Fruit fly (Drosophila melanogaster) whole organism, prepupa: ENCODE results near the gene unc-119.

Experiments
- CG10631 ChIP-seq: fragments of 200-800 bp; sonication (Bioruptor generic); optimal IDR thresholded peaks from 2 replicates; lab custom pipeline; 2016; ENCODE audit warnings: missing biosample characterization, missing genetic modification characterization
- CG10669 ChIP-seq: fragments of 200-800 bp; sonication (Bioruptor generic); optimal IDR thresholded peaks from 3 replicates; lab custom pipeline; 2018; ENCODE audit warnings: missing biosample characterization, mild to moderate bottlenecking, missing genetic modification characterization, moderate library complexity
- CG11294 ChIP-seq: fragments of 200-800 bp; sonication (Bioruptor generic); IDR thresholded peaks from 2 replicates; pipeline ENCODE4 v1.3.6; 2022; ENCODE audit warnings: missing biosample characterization, missing genetic modification characterization
- CG11762 ChIP-seq: fragments of 200-800 bp; sonication (Bioruptor generic); optimal IDR thresholded peaks from 3 replicates; lab custom pipeline; 2016; ENCODE audit warnings: missing biosample characterization, missing genetic modification characterization; ENCODE audit not compliant: insufficient read depth
- CG11902 ChIP-seq: fragments of 200-800 bp; sonication (Bioruptor generic); optimal IDR thresholded peaks from 3 replicates; lab custom pipeline; 2016; ENCODE audit warnings: missing biosample characterization, missing genetic modification characterization
- CG15336 ChIP-seq: fragments of 200-800 bp; sonication (Bioruptor generic); IDR thresholded peaks from 2 replicates; pipeline ENCODE4 v1.3.6; 2022; ENCODE audit warnings: missing biosample characterization, missing genetic modification characterization
- CG16779 ChIP-seq: fragments of 200-800 bp; sonication (Bioruptor generic); optimal IDR thresholded peaks from 3 replicates; lab custom pipeline; 2017; ENCODE audit warnings: missing biosample characterization, mild to moderate bottlenecking, missing genetic modification characterization
- CG3032 ChIP-seq: fragments of 200-800 bp; optimal IDR thresholded peaks from 2 replicates; lab custom pipeline; 2019; ENCODE audit warnings: missing biosample characterization, mild to moderate bottlenecking, missing genetic modification characterization, moderate library complexity
- CG31627 ChIP-seq: fragments of 200-800 bp; sonication (Bioruptor generic); optimal IDR thresholded peaks from 3 replicates; lab custom pipeline; 2016; ENCODE audit warnings: missing biosample characterization, missing genetic modification characterization
- CG32006 ChIP-seq: fragments of 200-800 bp; sonication (Bioruptor generic); optimal IDR thresholded peaks from 3 replicates; lab custom pipeline; 2017; ENCODE audit warnings: missing biosample characterization, mild to moderate bottlenecking, missing genetic modification characterization
- CG3919 ChIP-seq: fragments of 200-800 bp; sonication (Bioruptor generic); optimal IDR thresholded peaks from 3 replicates; lab custom pipeline; 2016; ENCODE audit warnings: missing biosample characterization, missing genetic modification characterization
- CG4318 ChIP-seq: fragments of 200-800 bp; sonication (Bioruptor generic); optimal IDR thresholded peaks from 3 replicates; lab custom pipeline; 2017; ENCODE audit warnings: missing biosample characterization, mild to moderate bottlenecking, missing genetic modification characterization
- CG6163 ChIP-seq: fragments of 200-800 bp; sonication (Bioruptor generic); IDR thresholded peaks from 3 replicates; pipeline ENCODE4 v1.3.6; 2022; ENCODE audit warnings: missing biosample characterization, missing genetic modification characterization
- CG6276 ChIP-seq: fragments of 200-800 bp; sonication (Bioruptor generic); optimal IDR thresholded peaks from 2 replicates; lab custom pipeline; 2017; ENCODE audit warnings: missing biosample characterization, mild to moderate bottlenecking, missing genetic modification characterization
- CG6808 ChIP-seq: fragments of 200-800 bp; sonication (Bioruptor generic); optimal IDR thresholded peaks from 3 replicates; lab custom pipeline; 2017; ENCODE audit warnings: missing biosample characterization, missing genetic modification characterization, mild to moderate bottlenecking, moderate library complexity, missing genetic modification reagents
- CG6854 ChIP-seq: fragments of 200-800 bp; sonication (Bioruptor generic); optimal IDR thresholded peaks from 2 replicates; lab custom pipeline; 2017; ENCODE audit warnings: missing biosample characterization, mild to moderate bottlenecking, missing genetic modification characterization
- CG7368 ChIP-seq: fragments of 200-800 bp; sonication (Bioruptor generic); optimal IDR thresholded peaks from 3 replicates; lab custom pipeline; 2016; ENCODE audit warnings: missing biosample characterization, missing genetic modification characterization
- CG8632 ChIP-seq: fragments of 200-800 bp; sonication (Bioruptor generic); optimal IDR thresholded peaks from 3 replicates; lab custom pipeline; 2016; ENCODE audit warnings: missing biosample characterization, missing genetic modification characterization
- CG9139 ChIP-seq: fragments of 200-800 bp; sonication (Bioruptor generic); optimal IDR thresholded peaks from 3 replicates; lab custom pipeline; 2017; ENCODE audit warnings: missing biosample characterization, mild to moderate bottlenecking, missing genetic modification characterization
- Eip75B ChIP-seq: fragments of 200-800 bp; sonication (Bioruptor generic); optimal IDR thresholded peaks from 3 replicates; lab custom pipeline; 2016; ENCODE audit warnings: missing biosample characterization, missing genetic modification characterization
- Eip93F ChIP-seq: fragments of 200-800 bp; sonication (Bioruptor generic); optimal IDR thresholded peaks from 2 replicates; lab custom pipeline; 2016; ENCODE audit warnings: missing biosample characterization, mild to moderate bottlenecking, missing genetic modification characterization
- Ets21C ChIP-seq: fragments of 200-800 bp; sonication (Bioruptor generic); optimal IDR thresholded peaks from 3 replicates; lab custom pipeline; 2016; ENCODE audit warnings: missing biosample characterization, missing genetic modification characterization
- Ets96B ChIP-seq: fragments of 200-800 bp; optimal IDR thresholded peaks from 2 replicates; lab custom pipeline; 2019; ENCODE audit warnings: missing biosample characterization, mild to moderate bottlenecking, missing genetic modification characterization, moderate library complexity
- Gug ChIP-seq: fragments of 200-800 bp; sonication (Bioruptor generic); IDR thresholded peaks from 2 replicates; pipeline ENCODE4 v1.3.6; 2022; ENCODE audit warnings: missing biosample characterization, missing genetic modification characterization
- Hr38 ChIP-seq: sonication (Bioruptor generic); optimal IDR thresholded peaks from 2 replicates; lab custom pipeline; 2016; ENCODE audit warnings: missing biosample characterization, missing genetic modification characterization
- Hr39 ChIP-seq: fragments of 200-800 bp; sonication (Bioruptor generic); optimal IDR thresholded peaks from 2 replicates; lab custom pipeline; 2016; ENCODE audit warnings: missing biosample characterization, missing genetic modification characterization
- Lpt ChIP-seq: fragments of 200-800 bp; sonication (Bioruptor generic); optimal IDR thresholded peaks from 3 replicates; lab custom pipeline; 2016; ENCODE audit warnings: missing biosample characterization, missing genetic modification characterization
- Met ChIP-seq: fragments of 200-800 bp; sonication (Bioruptor generic); optimal IDR thresholded peaks from 3 replicates; lab custom pipeline; 2016; ENCODE audit warnings: missing biosample characterization, missing genetic modification characterization
- OdsH ChIP-seq: fragments of 200-800 bp; sonication (Bioruptor generic); optimal IDR thresholded peaks from 3 replicates; lab custom pipeline; 2016; ENCODE audit warnings: missing biosample characterization, missing genetic modification characterization
- Smox ChIP-seq: fragments of 200-800 bp; sonication (Bioruptor generic); optimal IDR thresholded peaks from 3 replicates; lab custom pipeline; 2016; ENCODE audit warnings: missing biosample characterization, missing genetic modification characterization
- Sox102F ChIP-seq: fragments of 200-800 bp; sonication (Bioruptor generic); optimal IDR thresholded peaks from 2 replicates; lab custom pipeline; 2016; ENCODE audit warnings: missing biosample characterization, mild to moderate bottlenecking, missing genetic modification characterization
- Sox15 ChIP-seq: fragments of 200-800 bp; sonication (Bioruptor generic); optimal IDR thresholded peaks from 3 replicates; lab custom pipeline; 2016; ENCODE audit warnings: missing biosample characterization, missing genetic modification characterization
- cyc ChIP-seq: fragments of 200-800 bp; sonication (Bioruptor generic); optimal IDR thresholded peaks from 3 replicates; lab custom pipeline; 2016; ENCODE audit warnings: missing biosample characterization, missing genetic modification characterization
- dac ChIP-seq: fragments of 200-800 bp; sonication (Bioruptor generic); optimal IDR thresholded peaks from 2 replicates; lab custom pipeline; 2017; ENCODE audit warnings: missing biosample characterization, mild to moderate bottlenecking, missing genetic modification characterization
- dsx ChIP-seq: fragments of 200-800 bp; optimal IDR thresholded peaks from 3 replicates; lab custom pipeline; 2019; ENCODE audit warnings: missing biosample characterization, mild to moderate bottlenecking, missing genetic modification characterization, moderate library complexity; ENCODE audit not compliant: poor library complexity, severe bottlenecking
- eg ChIP-seq: fragments of 200-800 bp; sonication (Bioruptor generic); IDR thresholded peaks from 3 replicates; pipeline ENCODE4 v1.3.6; 2022; ENCODE audit warnings: missing biosample characterization, missing genetic modification characterization
- esn ChIP-seq: fragments of 200-800 bp; sonication (Bioruptor generic); optimal IDR thresholded peaks from 2 replicates; lab custom pipeline; 2016; ENCODE audit warnings: missing biosample characterization, mild to moderate bottlenecking, missing genetic modification characterization, moderate library complexity
- fd59A ChIP-seq: fragments of 200-800 bp; sonication (Bioruptor generic); optimal IDR thresholded peaks from 2 replicates; lab custom pipeline; 2017; ENCODE audit warnings: missing biosample characterization, mild to moderate bottlenecking, missing genetic modification characterization, missing genetic modification reagents
- lz ChIP-seq: fragments of 200-800 bp; sonication (Bioruptor generic); optimal IDR thresholded peaks from 3 replicates; lab custom pipeline; 2016; ENCODE audit warnings: missing biosample characterization, missing genetic modification characterization
- salr ChIP-seq, 2 experiments: fragments of 200-800 bp; sonication (Bioruptor generic); optimal IDR thresholded peaks; 3 replicates each; lab custom pipeline; 2016 to 2018; ENCODE audit warnings: missing biosample characterization in 2 of 2, missing genetic modification characterization in 2 of 2, mild to moderate bottlenecking in 1 of 2
- ss ChIP-seq, 2 experiments: fragments of 200-800 bp; sonication (Bioruptor generic); optimal IDR thresholded peaks; 2 replicates in 1 of 2; 3 replicates in 1 of 2; lab custom pipeline; 2017 to 2018; ENCODE audit warnings: mild to moderate bottlenecking in 2 of 2, missing biosample characterization in 2 of 2, missing genetic modification characterization in 2 of 2, moderate library complexity in 1 of 2
- svp ChIP-seq: fragments of 200-800 bp; sonication (Bioruptor generic); peaks from one replicate; lab custom pipeline; 2016; ENCODE audit warnings: missing biosample characterization, missing genetic modification characterization
- topi ChIP-seq: fragments of 200-800 bp; sonication (Bioruptor generic); optimal IDR thresholded peaks from 3 replicates; lab custom pipeline; 2016; ENCODE audit warnings: missing biosample characterization, missing genetic modification characterization
- vri ChIP-seq: fragments of 200-800 bp; sonication (Bioruptor generic); optimal IDR thresholded peaks from 3 replicates; lab custom pipeline; 2016; ENCODE audit warnings: missing biosample characterization, mild to moderate bottlenecking, missing genetic modification characterization

unc-119 gene

DNA sequence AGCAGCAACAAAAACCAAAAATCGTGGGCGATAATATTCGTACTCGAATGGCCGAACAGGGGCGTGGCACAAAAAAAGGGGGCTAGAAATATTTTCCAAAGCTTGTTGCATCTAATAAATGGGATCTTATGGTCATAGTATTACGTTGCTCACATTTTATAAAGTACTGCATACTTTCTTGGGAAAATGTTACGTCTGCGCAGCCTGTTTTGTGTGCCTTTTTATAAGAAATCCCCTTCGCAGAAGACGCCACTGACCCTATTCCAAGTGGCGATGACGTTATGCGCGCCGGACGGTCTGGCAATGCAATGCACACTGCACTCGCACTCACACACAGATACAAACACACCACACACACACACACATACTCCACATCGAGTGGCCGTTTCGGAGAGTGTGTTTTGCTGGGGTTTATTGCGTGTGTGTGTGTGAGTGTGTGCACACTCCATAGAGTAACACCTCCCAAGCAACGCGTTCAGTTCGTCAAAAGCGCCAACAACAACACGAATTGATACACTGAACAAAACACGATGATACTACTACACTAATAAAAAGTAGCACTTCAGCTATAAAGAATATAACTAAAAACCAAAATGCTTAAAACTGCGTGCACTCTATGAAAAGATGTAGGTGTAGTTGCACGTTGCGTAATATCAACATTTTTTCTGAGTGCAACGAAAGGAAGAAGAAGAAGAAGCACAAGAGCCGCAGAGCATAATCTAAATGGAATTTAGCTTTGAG is 2.2 kb upstream of the unc-119 start (continued):
- TF ChIP-seq Hr38 (GFP tag; lab: Kevin White, UChicago) (no peak), cyc (GFP tag; lab: Kevin White, UChicago) (peak; percentile 87), CG9139 (GFP tag; lab: Kevin White, UChicago) (peak; percentile 69), Sox15 (GFP tag; lab: Kevin White, UChicago) (peak; percentile 81), CG10669 (GFP tag; lab: Kevin White, UChicago) (peak; percentile 88), dac (GFP tag; lab: Kevin White, UChicago) (peak; percentile 78), Ets96B (peak; percentile 82), CG15336 (GFP tag; lab: Robert Waterston, UW) (peak; percentile 90), CG11762 (GFP tag; lab: Kevin White, UChicago) (peak; percentile 72), CG6854 (GFP tag; lab: Kevin White, UChicago) (peak; percentile 60), CG6808 (GFP tag; lab: Kevin White, UChicago) (peak; percentile 81), Lpt (peak; percentile 81), Met (GFP tag; lab: Kevin White, UChicago) (peak; percentile 86), CG6163 (GFP tag; lab: Robert Waterston, UW) (peak; percentile 94), CG16779 (tag; lab: Kevin White, UChicago) (peak; percentile 68), Hr39 (GFP tag; lab: Kevin White, UChicago) (peak; percentile 90), CG3032 (tag; lab: Kevin White, UChicago) (peak; percentile 85), OdsH (GFP tag; lab: Kevin White, UChicago) (peak; percentile 91)

DNA sequence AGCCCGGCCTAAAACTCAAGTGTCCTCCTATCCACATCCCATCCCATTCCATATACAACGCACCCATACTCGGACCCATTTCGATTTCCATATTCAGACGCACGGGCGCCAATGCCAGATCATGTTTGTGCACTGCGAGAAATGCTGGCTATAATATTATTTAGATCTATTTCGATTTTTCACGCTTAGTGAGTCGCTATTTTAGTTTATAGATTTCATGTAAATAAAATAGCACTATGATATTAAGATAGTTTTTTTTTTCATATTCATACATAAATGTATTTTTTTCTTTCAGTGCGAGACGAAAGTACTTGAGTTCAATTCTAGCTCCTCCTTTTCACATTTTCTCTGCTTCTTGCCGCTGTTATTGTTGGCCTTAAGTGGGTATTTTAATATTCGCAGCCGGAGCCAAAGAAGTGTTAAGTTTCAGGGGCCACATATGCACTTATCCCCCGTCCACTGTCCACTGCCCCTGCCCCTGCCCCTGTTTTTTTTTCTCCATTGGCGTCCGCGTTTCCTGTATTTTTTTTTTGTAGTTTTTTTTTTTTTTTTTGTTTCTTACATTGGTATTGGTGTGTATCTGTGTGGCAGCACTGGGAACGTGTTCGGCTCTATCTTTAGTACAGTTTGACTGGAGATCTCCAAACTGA is 877 bp upstream of the unc-119 start:
- peak; percentile 86 to 88 for TF ChIP-seq ss (GFP tag; optimal IDR thresholded peaks at IDR 0.05; lab: Kevin White, UChicago)
- peak; percentile 16 for TF ChIP-seq Ets21C (GFP tag; lab: Kevin White, UChicago)
- TF ChIP-seq CG6854 (GFP tag; lab: Kevin White, UChicago), result peak; percentile 39
- peak; percentile 68 for TF ChIP-seq lz (GFP tag; lab: Kevin White, UChicago)
- peak; percentile 54 to 79 for TF ChIP-seq salr (GFP tag; optimal IDR thresholded peaks at IDR 0.05; lab: Kevin White, UChicago)
- 0 out of 2 replicates have a peak, but pooled peaks have one; percentile 14 for TF ChIP-seq CG11294 (GFP tag; lab: Robert Waterston, UW)
- peak; percentile 77 for TF ChIP-seq topi (GFP tag; lab: Kevin White, UChicago)
- TF ChIP-seq CG3032 (tag; lab: Kevin White, UChicago), result peak; percentile 76
- TF ChIP-seq CG11902 (GFP tag; lab: Kevin White, UChicago), result peak; percentile 40
- peak; percentile 80 for TF ChIP-seq CG32006 (GFP tag; lab: Kevin White, UChicago)
- TF ChIP-seq CG4318, result peak; percentile 62
- peak; percentile 56 for TF ChIP-seq cyc (GFP tag; lab: Kevin White, UChicago)
- peak; percentile 27 for TF ChIP-seq Sox15 (GFP tag; lab: Kevin White, UChicago)
- TF ChIP-seq esn, result peak; percentile 81
- TF ChIP-seq CG15336 (GFP tag; lab: Robert Waterston, UW), result peak; percentile 85
- peak; percentile 76 for TF ChIP-seq Lpt
- TF ChIP-seq Met (GFP tag; lab: Kevin White, UChicago), result peak; percentile 80
- peak; percentile 87 for TF ChIP-seq CG3919
- TF ChIP-seq CG31627 (GFP tag; lab: Kevin White, UChicago), result peak; percentile 48
- TF ChIP-seq Eip93F (GFP tag; lab: Kevin White, UChicago), result no peak
- peak; percentile 72 for TF ChIP-seq fd59A
- TF ChIP-seq CG9139 (GFP tag; lab: Kevin White, UChicago), result peak; percentile 81
- peak; percentile 90 for TF ChIP-seq svp (GFP tag; lab: Kevin White, UChicago)
- peak; percentile 83 for TF ChIP-seq OdsH (GFP tag; lab: Kevin White, UChicago)
- peak; percentile 74 for TF ChIP-seq Smox (GFP tag; lab: Kevin White, UChicago)
- peak; percentile 36 for TF ChIP-seq dac (GFP tag; lab: Kevin White, UChicago)
- TF ChIP-seq CG10669 (GFP tag; lab: Kevin White, UChicago), result peak; percentile 72
- TF ChIP-seq eg, result peak; percentile 59; the same call in 2 of the 3 replicates
- TF ChIP-seq CG7368, result peak; percentile 63
- TF ChIP-seq Sox102F (GFP tag; lab: Kevin White, UChicago), result peak; percentile 72
- peak; percentile 72 for TF ChIP-seq CG8632
- peak; percentile 85 for TF ChIP-seq CG10631 (GFP tag; lab: Kevin White, UChicago)
- no peak for TF ChIP-seq Hr38 (GFP tag; lab: Kevin White, UChicago)
- TF ChIP-seq Eip75B (GFP tag; lab: Kevin White, UChicago), result peak; percentile 72
- peak; percentile 53 for TF ChIP-seq CG6276 (GFP tag; lab: Kevin White, UChicago)
- peak; percentile 79 for TF ChIP-seq dsx
- TF ChIP-seq vri, result peak; percentile 53
- TF ChIP-seq Gug, result peak; percentile 39; the same call in 1 of the 2 replicates
- peak; percentile 69 for TF ChIP-seq Ets96B
